ENCODE assay signal across 1 fruit fly cellular context in genomic region chr2L:21867040-21867981, dm6.
TF ChIP-seq lines count a peak whose summit lies in the region.

No protein-coding gene starts in this region.

TF ChIP-seq in whole organism, embryonic, 481 proteins besides CTCF, POLR2A, EP300 and RAD21 (continued from another document and continues in another):
- peak; percentile 80 for TF ChIP-seq tup (GFP tag; optimal IDR thresholded peaks at IDR 0.05; lab: Kevin White, UChicago)
- TF ChIP-seq Dad (GFP tag; optimal IDR thresholded peaks at IDR 0.05; lab: Kevin White, UChicago): peak; percentile 89
- peak; percentile 76 for TF ChIP-seq cwo (GFP tag; optimal IDR thresholded peaks at IDR 0.05; lab: Kevin White, UChicago)
- TF ChIP-seq CG4282 (GFP tag; optimal IDR thresholded peaks at IDR 0.05; lab: Kevin White, UChicago): peak; percentile 76
- peak; percentile 89 for TF ChIP-seq ERR (GFP tag; optimal IDR thresholded peaks at IDR 0.05; lab: Kevin White, UChicago)
- peak; percentile 88 for TF ChIP-seq Fer3 (tag; optimal IDR thresholded peaks at IDR 0.05; lab: Kevin White, UChicago)
- TF ChIP-seq trem (tag; optimal IDR thresholded peaks at IDR 0.05; lab: Kevin White, UChicago): peak; percentile 88
- peak; percentile 55 for TF ChIP-seq CG6854 (GFP tag; optimal IDR thresholded peaks at IDR 0.05; lab: Kevin White, UChicago)
- peak; percentile 93 for TF ChIP-seq CG11504 (tag; optimal IDR thresholded peaks at IDR 0.05; lab: Kevin White, UChicago)
- peak; percentile 85 for TF ChIP-seq pho (GFP tag; optimal IDR thresholded peaks at IDR 0.05; lab: Kevin White, UChicago)
- TF ChIP-seq MESR4 (GFP tag; optimal IDR thresholded peaks at IDR 0.05; lab: Kevin White, UChicago): peak; percentile 30
- peak; percentile 80 for TF ChIP-seq gcm2 (GFP tag; optimal IDR thresholded peaks at IDR 0.05; lab: Kevin White, UChicago)
- TF ChIP-seq CG12219 (GFP tag; optimal IDR thresholded peaks at IDR 0.05; lab: Kevin White, UChicago): peak; percentile 93
- peak; percentile 93 for TF ChIP-seq Mad (GFP tag; optimal IDR thresholded peaks at IDR 0.05; lab: Kevin White, UChicago)
- peak; percentile 90 for TF ChIP-seq CG10209 (GFP tag; optimal IDR thresholded peaks at IDR 0.05; lab: Kevin White, UChicago)
- TF ChIP-seq Doc3 (GFP tag; IDR thresholded peaks at IDR 0.05; lab: Robert Waterston, UW; ENCODE audit: partially characterized antibody): no peak
- no peak for TF ChIP-seq usp (GFP tag; optimal IDR thresholded peaks at IDR 0.05; lab: Kevin White, UChicago)
- TF ChIP-seq CG2116 (GFP tag; optimal IDR thresholded peaks at IDR 0.05; lab: Kevin White, UChicago): peak; percentile 34
- no peak for TF ChIP-seq tll (GFP tag; optimal IDR thresholded peaks at IDR 0.05; lab: Kevin White, UChicago)
- peak; percentile 94 for TF ChIP-seq sob (GFP tag; IDR thresholded peaks at IDR 0.05; lab: Robert Waterston, UW)
- peak; percentile 79 for TF ChIP-seq scrt (GFP tag; optimal IDR thresholded peaks at IDR 0.05; lab: Kevin White, UChicago)
- no peak for TF ChIP-seq tna (GFP tag; IDR thresholded peaks at IDR 0.05; lab: Robert Waterston, UW; ENCODE audit: partially characterized antibody)
- TF ChIP-seq CG4854 (GFP tag; optimal IDR thresholded peaks at IDR 0.05; lab: Kevin White, UChicago): peak; percentile 88
- peak; percentile 80 for TF ChIP-seq Max (GFP tag; optimal IDR thresholded peaks at IDR 0.05; lab: Kevin White, UChicago)
- peak; percentile 96 for TF ChIP-seq nmo (GFP tag; optimal IDR thresholded peaks at IDR 0.05; lab: Kevin White, UChicago)
- peak; percentile 62 for TF ChIP-seq Hmx (GFP tag; optimal IDR thresholded peaks at IDR 0.05; lab: Kevin White, UChicago)
- peak; percentile 95 for TF ChIP-seq Antp (GFP tag; optimal IDR thresholded peaks at IDR 0.05; lab: Kevin White, UChicago)
- peak; percentile 82 for TF ChIP-seq Lhr (GFP tag; optimal IDR thresholded peaks at IDR 0.05; lab: Kevin White, UChicago)
- peak; percentile 82 for TF ChIP-seq Spps (tag; optimal IDR thresholded peaks at IDR 0.05; lab: Kevin White, UChicago)
- peak; percentile 71; the same call in 1 of the 2 replicates for TF ChIP-seq CG17612 (GFP tag; IDR thresholded peaks at IDR 0.05; lab: Robert Waterston, UW)
- peak; percentile 80 for TF ChIP-seq gt (GFP tag; IDR thresholded peaks at IDR 0.05; lab: Robert Waterston, UW)
- peak; percentile 90 for TF ChIP-seq D19A (tag; optimal IDR thresholded peaks at IDR 0.05; lab: Kevin White, UChicago)
- peak; percentile 51 for TF ChIP-seq run (tag; optimal IDR thresholded peaks at IDR 0.05; lab: Kevin White, UChicago)
- TF ChIP-seq bsh (GFP tag; optimal IDR thresholded peaks at IDR 0.05; lab: Kevin White, UChicago): peak in 1 of 2 experiments; percentile 97
- peak; percentile 83 for TF ChIP-seq CG10462 (GFP tag; optimal IDR thresholded peaks at IDR 0.05; lab: Kevin White, UChicago)
- TF ChIP-seq CG11560 (tag; IDR thresholded peaks at IDR 0.05; lab: Robert Waterston, UW): peak; percentile 80
- TF ChIP-seq CG1832 (GFP tag; optimal IDR thresholded peaks at IDR 0.05; lab: Kevin White, UChicago): no peak
- peak; percentile 67 for TF ChIP-seq CG12299 (tag; optimal IDR thresholded peaks at IDR 0.05; lab: Kevin White, UChicago)
- TF ChIP-seq fd3F (GFP tag; optimal IDR thresholded peaks at IDR 0.05; lab: Kevin White, UChicago): peak; percentile 70
- TF ChIP-seq tio (GFP tag; optimal IDR thresholded peaks at IDR 0.05; lab: Kevin White, UChicago): peak; percentile 81
- TF ChIP-seq Sox102F (GFP tag; optimal IDR thresholded peaks at IDR 0.05; lab: Kevin White, UChicago): peak; percentile 96
- no peak for TF ChIP-seq CG15479 (GFP tag; optimal IDR thresholded peaks at IDR 0.05; lab: Kevin White, UChicago)
- peak; percentile 87 for TF ChIP-seq CG18599 (GFP tag; optimal IDR thresholded peaks at IDR 0.05; lab: Kevin White, UChicago)
- TF ChIP-seq CG31441 (GFP tag; IDR thresholded peaks at IDR 0.05; lab: Robert Waterston, UW): peak; percentile 91
- TF ChIP-seq MBD-R2 (GFP tag; IDR thresholded peaks at IDR 0.05; lab: Robert Waterston, UW): peak; percentile 73
- TF ChIP-seq fu2 (GFP tag; optimal IDR thresholded peaks at IDR 0.05; lab: Kevin White, UChicago): peak; percentile 85
- TF ChIP-seq CG2199 (GFP tag; IDR thresholded peaks at IDR 0.05; lab: Robert Waterston, UW): peak; percentile 86; the same call in 2 of the 3 replicates
- peak; percentile 12 for TF ChIP-seq nom (GFP tag; optimal IDR thresholded peaks at IDR 0.05; lab: Kevin White, UChicago)
- peak; percentile 89 for TF ChIP-seq CG1602 (GFP tag; optimal IDR thresholded peaks at IDR 0.05; lab: Kevin White, UChicago)
- no peak for TF ChIP-seq hth (optimal IDR thresholded peaks at IDR 0.05; lab: Kevin White, UChicago)
- TF ChIP-seq slou (GFP tag; optimal IDR thresholded peaks at IDR 0.05; lab: Kevin White, UChicago): peak; percentile 61
- TF ChIP-seq crol (GFP tag; IDR thresholded peaks at IDR 0.05; lab: Robert Waterston, UW): 0 out of 2 replicates have a peak, but pooled peaks have one; percentile 26
- TF ChIP-seq CG9797 (GFP tag; optimal IDR thresholded peaks at IDR 0.05; lab: Kevin White, UChicago): peak; percentile 7
- TF ChIP-seq hkb (optimal IDR thresholded peaks at IDR 0.05; lab: Kevin White, UChicago): no peak
- peak; percentile 92 for TF ChIP-seq hkb (GFP tag; IDR thresholded peaks at IDR 0.05; lab: Robert Waterston, UW)
- peak; percentile 65; the same call in 1 of the 2 replicates for TF ChIP-seq aop (GFP tag; IDR thresholded peaks at IDR 0.05; lab: Robert Waterston, UW)
- peak; percentile 88 for TF ChIP-seq zfh2 (GFP tag; optimal IDR thresholded peaks at IDR 0.05; lab: Kevin White, UChicago)
- peak; percentile 89 for TF ChIP-seq CG12942 (GFP tag; optimal IDR thresholded peaks at IDR 0.05; lab: Kevin White, UChicago)
- TF ChIP-seq CG16863 (GFP tag; optimal IDR thresholded peaks at IDR 0.05; lab: Kevin White, UChicago): peak; percentile 93
- peak; percentile 88 for TF ChIP-seq CHES-1-like (GFP tag; optimal IDR thresholded peaks at IDR 0.05; lab: Kevin White, UChicago)
- peak; percentile 90 for TF ChIP-seq CG33213 (GFP tag; optimal IDR thresholded peaks at IDR 0.05; lab: Kevin White, UChicago)
- peak; percentile 90 for TF ChIP-seq CG11398 (GFP tag; optimal IDR thresholded peaks at IDR 0.05; lab: Kevin White, UChicago)
- peak; percentile 53 for TF ChIP-seq CG12104 (GFP tag; optimal IDR thresholded peaks at IDR 0.05; lab: Kevin White, UChicago)
- peak; percentile 95 for TF ChIP-seq lmd (GFP tag; IDR thresholded peaks at IDR 0.05; lab: Robert Waterston, UW)
- no peak for TF ChIP-seq Bgb (GFP tag; IDR thresholded peaks at IDR 0.05; lab: Robert Waterston, UW; ENCODE audit: partially characterized antibody)
- TF ChIP-seq CG10543 (GFP tag; optimal IDR thresholded peaks at IDR 0.05; lab: Kevin White, UChicago): peak; percentile 48
- TF ChIP-seq Atf-2 (GFP tag; optimal IDR thresholded peaks at IDR 0.05; lab: Kevin White, UChicago): peak; percentile 91
- peak; percentile 85 for TF ChIP-seq zen (tag; optimal IDR thresholded peaks at IDR 0.05; lab: Kevin White, UChicago)
- TF ChIP-seq CG6175 (GFP tag; IDR thresholded peaks at IDR 0.05; lab: Robert Waterston, UW): peak; percentile 85; the same call in 2 of the 3 replicates
- peak; percentile 87 for TF ChIP-seq gsb-n (tag; optimal IDR thresholded peaks at IDR 0.05; lab: Kevin White, UChicago)
- TF ChIP-seq CG14014 (GFP tag; IDR thresholded peaks at IDR 0.05; lab: Robert Waterston, UW): peak; percentile 90
- TF ChIP-seq CG32532 (GFP tag; IDR thresholded peaks at IDR 0.05; lab: Robert Waterston, UW): peak; percentile 93
- TF ChIP-seq pfk (GFP tag; optimal IDR thresholded peaks at IDR 0.05; lab: Kevin White, UChicago): no peak
- peak; percentile 69 for TF ChIP-seq ro (GFP tag; IDR thresholded peaks at IDR 0.05; lab: Robert Waterston, UW)
- TF ChIP-seq CG1233 (GFP tag; optimal IDR thresholded peaks at IDR 0.05; lab: Kevin White, UChicago): peak; percentile 85
- no peak for TF ChIP-seq CG42726 (GFP tag; IDR thresholded peaks at IDR 0.05; lab: Robert Waterston, UW; ENCODE audit: partially characterized antibody)
- TF ChIP-seq danr (GFP tag; IDR thresholded peaks at IDR 0.05; lab: Robert Waterston, UW): peak; percentile 87
- TF ChIP-seq CG17359 (tag; optimal IDR thresholded peaks at IDR 0.05; lab: Kevin White, UChicago): peak; percentile 94
- peak in 1 of 2 experiments; percentile 75 for TF ChIP-seq Hr78 (GFP tag; optimal IDR thresholded peaks at IDR 0.05; lab: Kevin White, UChicago)
- peak; percentile 54 for TF ChIP-seq CG18011 (GFP tag; optimal IDR thresholded peaks at IDR 0.05; lab: Kevin White, UChicago)
- TF ChIP-seq Hey (tag; optimal IDR thresholded peaks at IDR 0.05; lab: Kevin White, UChicago): peak; percentile 37
- TF ChIP-seq fru (optimal IDR thresholded peaks at IDR 0.05; lab: Kevin White, UChicago): no peak
- TF ChIP-seq fd96Cb (tag; optimal IDR thresholded peaks at IDR 0.05; lab: Kevin White, UChicago): peak; percentile 95
- TF ChIP-seq ftz-f1 (GFP tag; optimal IDR thresholded peaks at IDR 0.05; lab: Kevin White, UChicago): no peak
- peak; percentile 92 for TF ChIP-seq Ssrp (tag; optimal IDR thresholded peaks at IDR 0.05; lab: Kevin White, UChicago)
- peak; percentile 85 for TF ChIP-seq Gsc (GFP tag; IDR thresholded peaks at IDR 0.05; lab: Robert Waterston, UW)
- no peak for TF ChIP-seq prd (optimal IDR thresholded peaks at IDR 0.05; lab: Kevin White, UChicago)
- TF ChIP-seq prd (GFP tag; IDR thresholded peaks at IDR 0.05; lab: Robert Waterston, UW): peak; percentile 94
- peak; percentile 89 for TF ChIP-seq Sox100B (GFP tag; optimal IDR thresholded peaks at IDR 0.05; lab: Kevin White, UChicago)
- TF ChIP-seq NfI (GFP tag; optimal IDR thresholded peaks at IDR 0.05; lab: Kevin White, UChicago): peak; percentile 89
- TF ChIP-seq Usf (GFP tag; optimal IDR thresholded peaks at IDR 0.05; lab: Kevin White, UChicago): peak; percentile 90
- TF ChIP-seq shn (GFP tag; optimal IDR thresholded peaks at IDR 0.05; lab: Kevin White, UChicago): peak; percentile 88
- no peak for TF ChIP-seq CG17912 (GFP tag; optimal IDR thresholded peaks at IDR 0.05; lab: Kevin White, UChicago)
- TF ChIP-seq CG33557 (GFP tag; optimal IDR thresholded peaks at IDR 0.05; lab: Kevin White, UChicago): peak; percentile 86
- peak; percentile 84; the same call in 1 of the 3 replicates for TF ChIP-seq CG3726 (GFP tag; IDR thresholded peaks at IDR 0.05; lab: Robert Waterston, UW)
- peak; percentile 84 for TF ChIP-seq CG1024 (GFP tag; IDR thresholded peaks at IDR 0.05; lab: Robert Waterston, UW)
- peak; percentile 88 for TF ChIP-seq CG12236 (GFP tag; optimal IDR thresholded peaks at IDR 0.05; lab: Kevin White, UChicago)
- no peak for TF ChIP-seq lov (optimal IDR thresholded peaks at IDR 0.05; lab: Kevin White, UChicago)
- TF ChIP-seq lov (GFP tag; IDR thresholded peaks at IDR 0.05; lab: Robert Waterston, UW): peak; percentile 89
- peak; percentile 74 for TF ChIP-seq CG11085 (GFP tag; IDR thresholded peaks at IDR 0.05; lab: Robert Waterston, UW)
- TF ChIP-seq fd64A (GFP tag; optimal IDR thresholded peaks at IDR 0.05; lab: Kevin White, UChicago): peak; percentile 88
- TF ChIP-seq jumu (GFP tag; optimal IDR thresholded peaks at IDR 0.05; lab: Kevin White, UChicago): peak; percentile 95
- TF ChIP-seq klu (GFP tag; IDR thresholded peaks at IDR 0.05; lab: Robert Waterston, UW): peak; percentile 81
- peak; percentile 97 for TF ChIP-seq CG1603 (tag; optimal IDR thresholded peaks at IDR 0.05; lab: Kevin White, UChicago)
- TF ChIP-seq sr (GFP tag; IDR thresholded peaks at IDR 0.05; lab: Robert Waterston, UW): peak; percentile 67; the same call in 1 of the 3 replicates
- TF ChIP-seq CG14965 (GFP tag; optimal IDR thresholded peaks at IDR 0.05; lab: Kevin White, UChicago; ENCODE audit: borderline replicate concordance): peak; percentile 69
- peak; percentile 81 for TF ChIP-seq Rx (GFP tag; IDR thresholded peaks at IDR 0.05; lab: Robert Waterston, UW)
- TF ChIP-seq CG31224 (GFP tag; IDR thresholded peaks at IDR 0.05; lab: Robert Waterston, UW): peak; percentile 85
- no peak for TF ChIP-seq Opbp (GFP tag; IDR thresholded peaks at IDR 0.05; lab: Robert Waterston, UW; ENCODE audit: partially characterized antibody)
- peak; percentile 18 for TF ChIP-seq CG15073 (GFP tag; optimal IDR thresholded peaks at IDR 0.05; lab: Kevin White, UChicago)
- TF ChIP-seq zfh1 (GFP tag; IDR thresholded peaks at IDR 0.05; lab: Robert Waterston, UW): peak; percentile 94
- peak; percentile 77 for TF ChIP-seq eyg (GFP tag; optimal IDR thresholded peaks at IDR 0.05; lab: Kevin White, UChicago)
- peak; percentile 90 for TF ChIP-seq PHDP (tag; optimal IDR thresholded peaks at IDR 0.05; lab: Kevin White, UChicago)
- peak; percentile 78 for TF ChIP-seq CG15011 (GFP tag; optimal IDR thresholded peaks at IDR 0.05; lab: Kevin White, UChicago)
- peak; percentile 90 for TF ChIP-seq CG4424 (GFP tag; optimal IDR thresholded peaks at IDR 0.05; lab: Kevin White, UChicago)
- peak; percentile 74 for TF ChIP-seq Hmr (GFP tag; optimal IDR thresholded peaks at IDR 0.05; lab: Kevin White, UChicago)
- no peak for TF ChIP-seq pros (GFP tag; optimal IDR thresholded peaks at IDR 0.05; lab: Kevin White, UChicago)
- TF ChIP-seq CG7786 (GFP tag; optimal IDR thresholded peaks at IDR 0.05; lab: Kevin White, UChicago): peak; percentile 93
- peak; percentile 67 for TF ChIP-seq Taf1 (GFP tag; IDR thresholded peaks at IDR 0.05; lab: Robert Waterston, UW)
- TF ChIP-seq CG16815 (GFP tag; optimal IDR thresholded peaks at IDR 0.05; lab: Kevin White, UChicago): peak; percentile 88
- peak; percentile 84 for TF ChIP-seq Dbx (GFP tag; IDR thresholded peaks at IDR 0.05; lab: Robert Waterston, UW)
- peak; percentile 89 for TF ChIP-seq chm (GFP tag; IDR thresholded peaks at IDR 0.05; lab: Robert Waterston, UW)
- TF ChIP-seq stwl (tag; optimal IDR thresholded peaks at IDR 0.05; lab: Kevin White, UChicago): no peak
- TF ChIP-seq z (GFP tag; IDR thresholded peaks at IDR 0.05; lab: Robert Waterston, UW): 0 out of 3 replicates have a peak, but pooled peaks have one; percentile 33
- peak; percentile 77 for TF ChIP-seq CG17568 (GFP tag; optimal IDR thresholded peaks at IDR 0.05; lab: Kevin White, UChicago)
- peak in 1 of 2 experiments; percentile 95 for TF ChIP-seq eve (GFP tag; optimal IDR thresholded peaks at IDR 0.05; lab: Kevin White, UChicago)
- TF ChIP-seq CG8290 (GFP tag; optimal IDR thresholded peaks at IDR 0.05; lab: Kevin White, UChicago): peak; percentile 90
- peak; percentile 32 to 96 for TF ChIP-seq CG8290 (tag; optimal IDR thresholded peaks at IDR 0.05; lab: Kevin White, UChicago)
- TF ChIP-seq ind (GFP tag; optimal IDR thresholded peaks at IDR 0.05; lab: Kevin White, UChicago): peak; percentile 96
- peak in 1 of 3 experiments; percentile 79 for TF ChIP-seq Stat92E (GFP tag; optimal IDR thresholded peaks at IDR 0.05; lab: Kevin White, UChicago)
- no peak for TF ChIP-seq Dref (GFP tag; IDR thresholded peaks at IDR 0.05; lab: Robert Waterston, UW)
